Worm (Caenorhabditis elegans) whole organism, late embryonic: ENCODE measurements around the gene Y54G2A.76.

Experiments used
- C08G9.2 ChIP-seq: sonication (generic microtip); optimal IDR thresholded peaks from 2 replicates; lab custom pipeline; 2016; ENCODE audit warnings: mild to moderate bottlenecking, missing genetic modification characterization, moderate library complexity, missing compliant biosample characterization
- K02D7.2 ChIP-seq: sonication (generic microtip); optimal IDR thresholded peaks from 2 replicates; lab custom pipeline; 2017; ENCODE audit warnings: mild to moderate bottlenecking, missing genetic modification characterization, missing compliant biosample characterization
- K09A11.1 ChIP-seq: sonication (generic microtip); optimal IDR thresholded peaks from 2 replicates; lab custom pipeline; 2017; ENCODE audit warnings: antibody characterized with exemption, mild to moderate bottlenecking, missing genetic modification characterization, missing compliant biosample characterization; ENCODE audit not compliant: insufficient read depth
- Y22D7AL.16 ChIP-seq: sonication (generic microtip); optimal IDR thresholded peaks from 2 replicates; lab custom pipeline; 2016; ENCODE audit warnings: missing genetic modification characterization, missing compliant biosample characterization
- ama-1 ChIP-seq: fragments of 150-350 bp; optimal IDR thresholded peaks from 2 replicates; lab custom pipeline; 2014
- ceh-14 ChIP-seq: sonication (generic microtip); optimal IDR thresholded peaks from 2 replicates; lab custom pipeline; 2016; ENCODE audit warnings: missing genotype, missing genetic modification characterization, missing compliant biosample characterization
- ceh-18 ChIP-seq: sonication (generic microtip); optimal IDR thresholded peaks from 2 replicates; lab custom pipeline; 2016; ENCODE audit warnings: missing genetic modification characterization, missing compliant biosample characterization
- ceh-19 ChIP-seq: fragments of 200-800 bp; sonication (Bioruptor generic); optimal IDR thresholded peaks from 2 replicates; lab custom pipeline; 2018; ENCODE audit warnings: mild to moderate bottlenecking, missing genetic modification characterization, missing compliant biosample characterization
- ceh-2 ChIP-seq: sonication (generic microtip); optimal IDR thresholded peaks from 2 replicates; lab custom pipeline; 2016; ENCODE audit warnings: missing genotype, missing genetic modification characterization, missing compliant biosample characterization
- ceh-34 ChIP-seq: sonication (generic microtip); optimal IDR thresholded peaks from 2 replicates; lab custom pipeline; 2016; ENCODE audit warnings: mild to moderate bottlenecking, missing genetic modification characterization, missing compliant biosample characterization
- ceh-45 ChIP-seq: fragments of 200-800 bp; sonication (Bioruptor generic); IDR thresholded peaks from 2 replicates; pipeline ENCODE4 v1.3.6; 2022; ENCODE audit warnings: missing genetic modification reagents, missing genetic modification characterization, missing compliant biosample characterization
- ceh-9 ChIP-seq: sonication (generic microtip); optimal IDR thresholded peaks from 2 replicates; lab custom pipeline; 2016; ENCODE audit warnings: mild to moderate bottlenecking, missing genetic modification characterization, inconsistent platforms, missing compliant biosample characterization
- dmd-4 ChIP-seq: sonication (generic microtip); optimal IDR thresholded peaks from 2 replicates; lab custom pipeline; 2016; ENCODE audit warnings: borderline replicate concordance, missing genetic modification characterization, missing compliant biosample characterization
- dve-1 ChIP-seq: sonication (generic microtip); optimal IDR thresholded peaks from 2 replicates; lab custom pipeline; 2017; ENCODE audit warnings: antibody characterized with exemption, mild to moderate bottlenecking, missing genetic modification characterization, missing compliant biosample characterization
- elt-2 ChIP-seq: sonication (generic microtip); optimal IDR thresholded peaks from 2 replicates; lab custom pipeline; 2016; ENCODE audit warnings: missing genetic modification reagents, missing genetic modification characterization, missing compliant biosample characterization
- elt-4 ChIP-seq: sonication (generic microtip); optimal IDR thresholded peaks from 2 replicates; lab custom pipeline; 2016; ENCODE audit warnings: missing genetic modification characterization, missing compliant biosample characterization
- ets-4 ChIP-seq: sonication (generic microtip); optimal IDR thresholded peaks from 2 replicates; lab custom pipeline; 2016; ENCODE audit warnings: missing genetic modification characterization, missing compliant biosample characterization
- fkh-10 ChIP-seq: fragments of 150-350 bp; optimal IDR thresholded peaks from 2 replicates; lab custom pipeline; 2014; ENCODE audit warnings: missing biosample characterization, missing genetic modification reagents, missing genetic modification characterization
- fkh-6 ChIP-seq: sonication (generic microtip); optimal IDR thresholded peaks from 2 replicates; lab custom pipeline; 2016; ENCODE audit warnings: missing genetic modification characterization, missing compliant biosample characterization
- hlh-6 ChIP-seq: sonication (generic microtip); optimal IDR thresholded peaks from 2 replicates; lab custom pipeline; 2016; ENCODE audit warnings: missing genotype, missing genetic modification characterization, missing compliant biosample characterization
- hlh-8 ChIP-seq: sonication (generic microtip); optimal IDR thresholded peaks from 2 replicates; lab custom pipeline; 2016; ENCODE audit warnings: missing genotype, missing genetic modification characterization, missing compliant biosample characterization
- lin-11 ChIP-seq: fragments of 200-800 bp; sonication (Bioruptor generic); optimal IDR thresholded peaks from 2 replicates; lab custom pipeline; 2018; ENCODE audit warnings: mild to moderate bottlenecking, missing genetic modification characterization, missing compliant biosample characterization
- mec-3 ChIP-seq: sonication (generic microtip); optimal IDR thresholded peaks from 2 replicates; lab custom pipeline; 2016; ENCODE audit warnings: borderline replicate concordance, missing genetic modification characterization, missing compliant biosample characterization
- nfya-1 ChIP-seq: sonication (generic microtip); optimal IDR thresholded peaks from 2 replicates; lab custom pipeline; 2017; ENCODE audit warnings: missing genetic modification characterization, mild to moderate bottlenecking, missing compliant biosample characterization, antibody characterized with exemption, moderate library complexity
- nhr-232 ChIP-seq: sonication (generic microtip); optimal IDR thresholded peaks from 2 replicates; lab custom pipeline; 2016; ENCODE audit warnings: missing genetic modification characterization, missing compliant biosample characterization
- npax-4 ChIP-seq: sonication (generic microtip); optimal IDR thresholded peaks from 2 replicates; lab custom pipeline; 2016; ENCODE audit warnings: missing genetic modification characterization, missing compliant biosample characterization
- pax-1 ChIP-seq: fragments of 150-350 bp; optimal IDR thresholded peaks from 2 replicates; lab custom pipeline; 2014; ENCODE audit warnings: missing biosample characterization, missing genetic modification characterization
- pha-2 ChIP-seq: sonication (generic microtip); optimal IDR thresholded peaks from 2 replicates; lab custom pipeline; 2017; ENCODE audit warnings: mild to moderate bottlenecking, missing genetic modification characterization, missing compliant biosample characterization
- pqm-1 ChIP-seq: sonication (generic microtip); optimal IDR thresholded peaks from 2 replicates; lab custom pipeline; 2016; ENCODE audit warnings: missing genetic modification characterization, missing compliant biosample characterization
- rnt-1 ChIP-seq: sonication (generic microtip); optimal IDR thresholded peaks from 2 replicates; lab custom pipeline; 2016; ENCODE audit warnings: missing genetic modification characterization, missing compliant biosample characterization
- sox-2 ChIP-seq: fragments of 200-800 bp; sonication (Bioruptor generic); IDR thresholded peaks from 2 replicates; pipeline ENCODE4 v1.3.6; 2022; ENCODE audit warnings: missing genetic modification reagents, missing genetic modification characterization, missing compliant biosample characterization
- syd-9 ChIP-seq: sonication (generic microtip); optimal IDR thresholded peaks from 2 replicates; lab custom pipeline; 2016; ENCODE audit warnings: mild to moderate bottlenecking, missing genetic modification characterization, moderate library complexity, missing compliant biosample characterization
- ttx-3 ChIP-seq: sonication (generic microtip); optimal IDR thresholded peaks from 2 replicates; lab custom pipeline; 2016; ENCODE audit warnings: missing genetic modification reagents, missing genetic modification characterization, missing compliant biosample characterization
- unc-3 ChIP-seq, 2 experiments: fragments of 200-800 bp in 1 of 2; sonication (Bioruptor generic) in 1 of 2; sonication (generic microtip) in 1 of 2; conservative IDR thresholded peaks in 1 of 2; optimal IDR thresholded peaks in 1 of 2; 2 replicates each; pipeline versions ENCODE4 v1.3.6 to Lab custom; 2016 to 2022; ENCODE audit warnings: missing compliant biosample characterization in 2 of 2, missing genetic modification characterization in 2 of 2, missing genetic modification reagents in 1 of 2
- unc-42 ChIP-seq: sonication (generic microtip); optimal IDR thresholded peaks from 2 replicates; lab custom pipeline; 2016; ENCODE audit warnings: missing genotype, missing genetic modification characterization, missing compliant biosample characterization
- unc-55 ChIP-seq: sonication (generic microtip); optimal IDR thresholded peaks from 2 replicates; lab custom pipeline; 2017; ENCODE audit warnings: missing biosample characterization, missing genetic modification reagents, missing genetic modification characterization
- zip-5 ChIP-seq: sonication (generic microtip); optimal IDR thresholded peaks from 2 replicates; lab custom pipeline; 2016; ENCODE audit warnings: missing genetic modification characterization, missing compliant biosample characterization

Gene Y54G2A.76

DNA sequence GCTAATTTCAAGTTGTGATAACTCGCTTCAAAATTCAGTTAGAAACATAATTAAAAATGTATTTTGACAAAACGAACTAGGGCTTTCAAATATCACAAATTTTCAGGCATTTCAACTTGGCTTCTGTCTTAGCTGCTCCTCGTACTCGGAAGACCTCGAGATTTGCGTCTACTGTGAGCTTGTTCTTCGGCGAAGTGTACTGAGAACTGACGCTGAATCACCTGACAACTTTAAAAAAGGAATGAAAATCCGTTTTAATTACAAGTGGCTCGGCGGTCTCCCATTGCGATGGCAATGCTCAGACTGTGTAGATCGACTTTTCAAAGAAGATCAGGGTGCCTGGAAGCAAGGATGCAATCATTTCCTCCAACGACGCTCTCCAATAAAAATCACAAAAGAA, 41.4 kb downstream of the Y54G2A.76 start, which contains the start of gene clec-85:
Gene clec-85 (plus strand): TSS at position 301 of the 400 bp plus-strand sequence.
- TF ChIP-seq pqm-1 (tag; lab: Kevin White, UChicago) (no peak), ceh-45 (GFP tag; lab: Robert Waterston, UW) (no peak), ceh-34 (tag; lab: Kevin White, UChicago) (no peak), nfya-1 (no peak), pha-2 (tag; lab: Kevin White, UChicago) (no peak)

DNA sequence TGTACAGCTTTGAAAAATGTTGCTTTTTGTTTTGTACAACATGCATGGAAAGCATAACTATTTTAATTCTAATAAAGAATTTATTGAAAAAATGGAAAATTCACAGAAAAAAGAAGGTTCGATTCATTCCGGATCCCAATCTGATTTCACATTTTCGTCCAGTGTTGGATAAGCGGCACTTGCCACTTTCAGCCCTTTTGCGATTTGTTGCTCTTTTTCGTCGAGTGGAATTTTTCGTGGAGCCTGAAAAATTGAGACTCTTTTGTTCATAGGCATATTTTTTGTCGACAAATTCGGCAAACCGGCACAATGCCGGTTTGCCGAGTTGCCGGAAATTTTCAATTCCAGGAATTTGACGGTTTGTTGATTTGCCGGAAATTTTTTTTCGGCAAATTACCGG, 42.4 kb downstream of the Y54G2A.76 start:
- TF ChIP-seq nhr-232 (tag; lab: Kevin White, UChicago) (no peak), ceh-45 (GFP tag; lab: Robert Waterston, UW) (no peak), elt-2 (tag; lab: Kevin White, UChicago) (no peak), C08G9.2 (tag; lab: Kevin White, UChicago) (no peak), dve-1 (tag; lab: Kevin White, UChicago) (no peak), pax-1 (tag; lab: Kevin White, UChicago) (no peak), ceh-19 (GFP tag; lab: Kevin White, UChicago) (no peak), K09A11.1 (tag; lab: Kevin White, UChicago) (no peak), K02D7.2 (no peak), pqm-1 (tag; lab: Kevin White, UChicago) (no peak), fkh-6 (tag; lab: Kevin White, UChicago) (no peak), sox-2 (GFP tag; lab: Robert Waterston, UW) (no peak), ceh-14 (tag; lab: Kevin White, UChicago) (no peak), ceh-9 (no peak), elt-4 (tag; lab: Kevin White, UChicago) (no peak), mec-3 (tag; lab: Kevin White, UChicago) (no peak), syd-9 (no peak), ets-4 (tag; lab: Kevin White, UChicago) (no peak), dmd-4 (tag; lab: Kevin White, UChicago) (no peak)

DNA sequence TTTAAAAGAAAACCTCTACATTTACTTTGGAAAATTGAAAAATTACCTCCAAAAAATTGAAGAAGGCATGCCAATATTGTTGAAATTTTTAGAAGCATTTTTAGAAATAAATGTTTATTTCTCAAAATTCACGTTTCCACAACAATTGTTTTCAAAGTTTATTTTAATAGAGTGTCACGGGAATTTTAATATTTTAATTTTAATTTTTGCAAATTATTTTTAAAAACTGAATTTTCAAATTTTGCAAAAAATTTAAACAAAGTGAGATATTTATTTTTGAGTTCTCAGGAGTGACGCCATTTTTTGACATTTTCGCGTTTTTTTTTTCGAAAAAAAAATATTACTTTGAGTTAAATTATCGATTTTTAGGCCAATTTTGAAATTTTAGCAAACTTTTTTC, 44.0 kb downstream of the Y54G2A.76 start, which contains the start of gene Y54G2A.49:
Gene Y54G2A.49 (minus strand): TSS at position 101 of the 400 bp plus-strand sequence.
- TF ChIP-seq sox-2 (GFP tag; lab: Robert Waterston, UW), result no peak
- TF ChIP-seq npax-4, result no peak
- no peak for TF ChIP-seq ceh-9
- TF ChIP-seq ceh-45 (GFP tag; lab: Robert Waterston, UW), result no peak
- no peak for TF ChIP-seq lin-11 (tag; lab: Kevin White, UChicago)
- TF ChIP-seq hlh-8 (tag; lab: Kevin White, UChicago), result no peak
- no peak for TF ChIP-seq nfya-1
- TF ChIP-seq zip-5 (tag; lab: Kevin White, UChicago), result no peak
- TF ChIP-seq ttx-3 (tag; lab: Kevin White, UChicago), result no peak
- TF ChIP-seq hlh-6 (tag; lab: Kevin White, UChicago), result no peak
- no peak for TF ChIP-seq dve-1 (tag; lab: Kevin White, UChicago)
- no peak for TF ChIP-seq unc-3 (GFP tag; conservative IDR thresholded peaks at IDR 0.05; lab: Robert Waterston, UW)
- TF ChIP-seq unc-3 (tag; optimal IDR thresholded peaks at IDR 0.05; lab: Kevin White, UChicago), result no peak
- no peak for TF ChIP-seq Y22D7AL.16 (tag; lab: Kevin White, UChicago)
- no peak for TF ChIP-seq unc-55 (GFP tag; lab: Kevin White, UChicago)

DNA sequence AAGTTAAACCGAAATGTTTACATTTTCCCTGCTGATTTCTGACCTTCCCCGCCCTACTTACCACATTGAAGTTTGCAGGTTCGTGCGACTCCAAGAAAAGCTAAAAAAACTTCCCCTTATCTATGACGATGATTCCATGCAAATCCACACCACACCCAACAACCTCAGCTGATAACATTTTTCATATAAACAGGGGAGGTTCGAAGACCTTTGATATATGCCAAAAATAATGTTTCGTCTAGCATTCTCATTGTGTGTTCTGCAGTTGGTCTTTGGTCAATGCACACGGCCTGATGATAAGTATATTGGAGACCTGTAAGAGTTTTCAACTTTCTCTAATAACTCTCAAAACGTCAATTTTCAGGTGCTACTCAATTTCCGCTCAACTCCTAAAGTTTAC, 45.0 kb downstream of the Y54G2A.76 start:
- TF ChIP-seq dve-1 (tag; lab: Kevin White, UChicago) (no peak), fkh-10 (no peak), ceh-2 (tag; lab: Kevin White, UChicago) (no peak), K09A11.1 (tag; lab: Kevin White, UChicago) (no peak), hlh-8 (tag; lab: Kevin White, UChicago) (no peak), ets-4 (tag; lab: Kevin White, UChicago) (no peak), npax-4 (no peak), unc-42 (tag; lab: Kevin White, UChicago) (no peak), rnt-1 (tag; lab: Kevin White, UChicago) (no peak), K02D7.2 (no peak), ceh-18 (tag; lab: Kevin White, UChicago) (no peak), ama-1 (lab: Kevin White, UChicago) (no peak)
